Fruit fly (Drosophila melanogaster) whole organism, adult: ENCODE data around the gene Dip-C.

Experiments
- CG11617 ChIP-seq: fragments of 200-800 bp; sonication (Bioruptor generic); optimal IDR thresholded peaks from 2 replicates; lab custom pipeline; 2017; ENCODE audit warnings: mild to moderate bottlenecking, missing biosample characterization, missing genetic modification reagents, missing genetic modification characterization
- CG12768 ChIP-seq: fragments of 200-800 bp; sonication (Bioruptor generic); optimal IDR thresholded peaks from 2 replicates; lab custom pipeline; 2017; ENCODE audit warnings: missing biosample characterization, missing genetic modification characterization, mild to moderate bottlenecking, moderate library complexity, missing genetic modification reagents
- CG14711 ChIP-seq: fragments of 200-800 bp; sonication (Bioruptor generic); optimal IDR thresholded peaks from 2 replicates; lab custom pipeline; 2018; ENCODE audit warnings: missing biosample characterization, mild to moderate bottlenecking, missing genetic modification characterization, moderate library complexity
- CG1620 ChIP-seq: fragments of 200-800 bp; sonication (Bioruptor generic); optimal IDR thresholded peaks from 2 replicates; lab custom pipeline; 2016; ENCODE audit warnings: missing biosample characterization, missing genetic modification characterization
- CG33017 ChIP-seq: fragments of 200-800 bp; sonication (Bioruptor generic); optimal IDR thresholded peaks from 2 replicates; lab custom pipeline; 2018; ENCODE audit warnings: missing biosample characterization, mild to moderate bottlenecking, missing genetic modification characterization, moderate library complexity
- CG5204 ChIP-seq: fragments of 200-800 bp; sonication (Bioruptor generic); optimal IDR thresholded peaks from 2 replicates; lab custom pipeline; 2016; ENCODE audit warnings: missing biosample characterization, missing genetic modification characterization
- CG7045 ChIP-seq: fragments of 200-800 bp; sonication (Bioruptor generic); optimal IDR thresholded peaks from 2 replicates; lab custom pipeline; 2017; ENCODE audit warnings: missing biosample characterization, mild to moderate bottlenecking, missing genetic modification characterization
- CG7101 ChIP-seq: fragments of 200-800 bp; sonication (Bioruptor generic); optimal IDR thresholded peaks from 2 replicates; lab custom pipeline; 2018; ENCODE audit warnings: missing biosample characterization, mild to moderate bottlenecking, missing genetic modification characterization, moderate library complexity
- Clk ChIP-seq: fragments of 200-800 bp; sonication (Bioruptor generic); optimal IDR thresholded peaks from 2 replicates; lab custom pipeline; 2017; ENCODE audit warnings: missing biosample characterization, missing genetic modification characterization
- Crg-1 ChIP-seq: fragments of 200-800 bp; sonication (Bioruptor generic); optimal IDR thresholded peaks from 2 replicates; lab custom pipeline; 2016; ENCODE audit warnings: missing biosample characterization, missing genetic modification characterization
- Hr96 ChIP-seq: fragments of 200-800 bp; sonication (Bioruptor generic); optimal IDR thresholded peaks from 2 replicates; lab custom pipeline; 2016; ENCODE audit warnings: missing biosample characterization, missing genetic modification characterization
- Mnt ChIP-seq: fragments of 200-800 bp; sonication (Bioruptor generic); optimal IDR thresholded peaks from 2 replicates; lab custom pipeline; 2016; ENCODE audit warnings: missing biosample characterization, mild to moderate bottlenecking, missing genetic modification characterization
- bab1 ChIP-seq: fragments of 200-800 bp; sonication (Bioruptor generic); optimal IDR thresholded peaks from 3 replicates; lab custom pipeline; 2019; ENCODE audit warnings: missing biosample characterization, mild to moderate bottlenecking, missing genetic modification characterization, moderate library complexity
- cic ChIP-seq: fragments of 200-800 bp; sonication (Bioruptor generic); optimal IDR thresholded peaks from 2 replicates; lab custom pipeline; 2017; ENCODE audit warnings: missing biosample characterization, mild to moderate bottlenecking, missing genetic modification characterization, moderate library complexity
- cnc ChIP-seq, 2 experiments: fragments of >200 bp; optimal IDR thresholded peaks; 2 replicates each; lab custom pipeline; 2017
- kay ChIP-seq: fragments of 200-800 bp; sonication (Bioruptor generic); peaks from one replicate; lab custom pipeline; 2016; ENCODE audit warnings: missing biosample characterization, missing genetic modification characterization, borderline replicate concordance
- ovo ChIP-seq: fragments of 200-800 bp; sonication (Bioruptor generic); optimal IDR thresholded peaks from 2 replicates; lab custom pipeline; 2016; ENCODE audit warnings: missing biosample characterization, missing genetic modification characterization
- pad ChIP-seq: fragments of 200-800 bp; sonication (Bioruptor generic); optimal IDR thresholded peaks from 3 replicates; lab custom pipeline; 2017; ENCODE audit warnings: missing biosample characterization, missing genetic modification characterization, mild to moderate bottlenecking, moderate library complexity, missing genetic modification reagents
- tj ChIP-seq: fragments of 200-800 bp; sonication (Bioruptor generic); optimal IDR thresholded peaks from 3 replicates; lab custom pipeline; 2017; ENCODE audit warnings: missing biosample characterization, mild to moderate bottlenecking, missing genetic modification characterization, moderate library complexity
- toe ChIP-seq: fragments of 200-800 bp; sonication (Bioruptor generic); optimal IDR thresholded peaks from 2 replicates; lab custom pipeline; 2016; ENCODE audit warnings: missing biosample characterization, missing genetic modification characterization

Gene Dip-C

dm6 chr3R:12413274-12413958 is at the start of gene Dip-C, which contains the start of gene pps:
Gene Dip-C, minus strand, starts transcription at chr3R:12413759.
Gene pps, plus strand, starts transcription at chr3R:12413828.
- TF ChIP-seq CG33017 (tag; lab: Kevin White, UChicago) (peak; percentile 27), Mnt (GFP tag; lab: Kevin White, UChicago) (peak; percentile 10), CG7045 (GFP tag; lab: Kevin White, UChicago) (no peak), CG11617 (GFP tag; lab: Kevin White, UChicago) (peak; percentile 11), bab1 (GFP tag; lab: Kevin White, UChicago) (peak; percentile 14)

- TF ChIP-seq cnc (optimal IDR thresholded peaks at IDR 0.05; lab: Kevin White, UChicago) (no peak), pad (no peak), toe (no peak), ovo (GFP tag; lab: Kevin White, UChicago) (no peak), CG14711 (tag; lab: Kevin White, UChicago) (no peak), Clk (GFP tag; lab: Kevin White, UChicago) (no peak), Mnt (GFP tag; lab: Kevin White, UChicago) (peak; percentile 82), CG12768 (GFP tag; lab: Kevin White, UChicago) (no peak), CG33017 (tag; lab: Kevin White, UChicago) (no peak), CG11617 (GFP tag; lab: Kevin White, UChicago) (no peak), tj (GFP tag; lab: Kevin White, UChicago) (peak; percentile 85), cic (GFP tag; lab: Kevin White, UChicago) (peak; percentile 39), CG7101 (tag; lab: Kevin White, UChicago) (peak; percentile 16), kay (GFP tag; lab: Kevin White, UChicago) (no peak), Hr96 (GFP tag; lab: Kevin White, UChicago) (no peak), CG7045 (GFP tag; lab: Kevin White, UChicago) (no peak), CG5204 (GFP tag; lab: Kevin White, UChicago) (no peak), bab1 (GFP tag; lab: Kevin White, UChicago) (peak; percentile 49), Crg-1 (GFP tag; lab: Kevin White, UChicago) (no peak), CG1620 (no peak)
These were observed 46.4 kb upstream of the Dip-C start, which contains the start of the genes CG5961 and Polr3C for dm6 chr3R:12459879-12460522. Gene CG5961, minus strand, starts transcription at chr3R:12460294. Gene Polr3C, plus strand, starts transcription at chr3R:12460414.

- TF ChIP-seq kay (GFP tag; lab: Kevin White, UChicago) (no peak), cnc (optimal IDR thresholded peaks at IDR 0.05; lab: Kevin White, UChicago) (no peak), CG5204 (GFP tag; lab: Kevin White, UChicago) (no peak), bab1 (GFP tag; lab: Kevin White, UChicago) (peak; percentile 64), Mnt (GFP tag; lab: Kevin White, UChicago) (peak; percentile 84), CG1620 (no peak), CG7101 (tag; lab: Kevin White, UChicago) (peak; percentile 10)
These were observed 42.9 kb upstream of the Dip-C start, which contains the start of gene trus for dm6 chr3R:12456370-12456940. Gene trus, plus strand, starts transcription at chr3R:12456573.

dm6 chr3R:12454492-12454891 is 40.9 kb upstream of the Dip-C start:
- TF ChIP-seq CG14711 (tag; lab: Kevin White, UChicago) (no peak), CG7045 (GFP tag; lab: Kevin White, UChicago) (no peak)

dm6 chr3R:12451888-12452514 is 38.4 kb upstream of the Dip-C start, which contains the start of gene CG5509:
Gene CG5509, plus strand, starts transcription at chr3R:12452464.
- TF ChIP-seq Clk (GFP tag; lab: Kevin White, UChicago), result no peak
- peak; percentile 66 for TF ChIP-seq tj (GFP tag; lab: Kevin White, UChicago)
- TF ChIP-seq cic (GFP tag; lab: Kevin White, UChicago), result peak; percentile 12

dm6 chr3R:12451376-12451775 is 37.8 kb upstream of the Dip-C start:
- TF ChIP-seq CG7045 (GFP tag; lab: Kevin White, UChicago) (peak; percentile 45), Clk (GFP tag; lab: Kevin White, UChicago) (no peak), CG5204 (GFP tag; lab: Kevin White, UChicago) (no peak), toe (no peak), CG11617 (GFP tag; lab: Kevin White, UChicago) (peak; percentile 4), Crg-1 (GFP tag; lab: Kevin White, UChicago) (no peak), CG7101 (tag; lab: Kevin White, UChicago) (peak; percentile 25), kay (GFP tag; lab: Kevin White, UChicago) (no peak), CG14711 (tag; lab: Kevin White, UChicago) (peak; percentile 46), CG33017 (tag; lab: Kevin White, UChicago) (peak; percentile 39), tj (GFP tag; lab: Kevin White, UChicago) (no peak), ovo (GFP tag; lab: Kevin White, UChicago) (no peak), bab1 (GFP tag; lab: Kevin White, UChicago) (peak; percentile 60), pad (no peak), cic (GFP tag; lab: Kevin White, UChicago) (no peak), cnc (optimal IDR thresholded peaks at IDR 0.05; lab: Kevin White, UChicago) (no peak), CG12768 (GFP tag; lab: Kevin White, UChicago) (peak; percentile 66), Hr96 (GFP tag; lab: Kevin White, UChicago) (no peak), Mnt (GFP tag; lab: Kevin White, UChicago) (no peak), CG1620 (no peak)
